Worm (Caenorhabditis elegans) whole organism, early embryonic: ENCODE measurements around the gene lip-1.

Experiments
- ama-1 ChIP-seq: fragments of 150-350 bp; optimal IDR thresholded peaks from 2 replicates; lab custom pipeline; 2014
- ceh-13 ChIP-seq: fragments of 200-800 bp; sonication (Bioruptor generic); optimal IDR thresholded peaks from 2 replicates; lab custom pipeline; 2018; ENCODE audit warnings: mild to moderate bottlenecking, missing genetic modification characterization, missing compliant biosample characterization
- ceh-36 ChIP-seq: sonication (generic microtip); optimal IDR thresholded peaks from 2 replicates; lab custom pipeline; 2016; ENCODE audit warnings: missing genetic modification characterization, inconsistent platforms, missing compliant biosample characterization
- ets-7 ChIP-seq: sonication (generic microtip); optimal IDR thresholded peaks from 2 replicates; lab custom pipeline; 2016; ENCODE audit warnings: missing genotype, missing genetic modification characterization, missing compliant biosample characterization
- flt-1 ChIP-seq: fragments of 200-800 bp; sonication (Bioruptor generic); IDR thresholded peaks from 2 replicates; pipeline ENCODE4 v1.3.6; 2022; ENCODE audit warnings: missing genetic modification characterization, missing compliant biosample characterization
- hmbx-1 ChIP-seq: sonication (generic microtip); optimal IDR thresholded peaks from 2 replicates; lab custom pipeline; 2016; ENCODE audit warnings: mild to moderate bottlenecking, missing genetic modification characterization, missing compliant biosample characterization
- scrt-1 ChIP-seq: fragments of 200-800 bp; sonication (Bioruptor generic); IDR thresholded peaks from 2 replicates; pipeline ENCODE4 v1.3.6; 2022; ENCODE audit warnings: missing genetic modification characterization, missing compliant biosample characterization
- sea-1 ChIP-seq: fragments of 200-800 bp; sonication (Bioruptor generic); conservative IDR thresholded peaks from 2 replicates; pipeline ENCODE4 v1.3.6; 2022; ENCODE audit warnings: missing genetic modification characterization, missing compliant biosample characterization
- tbx-37 ChIP-seq: fragments of 200-800 bp; sonication (Bioruptor generic); conservative IDR thresholded peaks from 2 replicates; pipeline ENCODE4 v1.3.6; 2022; ENCODE audit warnings: missing genetic modification reagents, missing genetic modification characterization, missing compliant biosample characterization
- tra-4 ChIP-seq: sonication (generic microtip); optimal IDR thresholded peaks from 2 replicates; lab custom pipeline; 2017; ENCODE audit warnings: missing genetic modification characterization, missing compliant biosample characterization

- TF ChIP-seq flt-1 (GFP tag; lab: Robert Waterston, UW) = no peak
- TF ChIP-seq ets-7 (tag; lab: Kevin White, UChicago) = no peak
- no peak for TF ChIP-seq ceh-36 (tag; lab: Kevin White, UChicago)
- TF ChIP-seq tbx-37 (GFP tag; lab: Robert Waterston, UW) = no peak
- TF ChIP-seq ceh-13 = no peak
- TF ChIP-seq ama-1 (lab: Kevin White, UChicago) = no peak
- no peak for TF ChIP-seq sea-1 (GFP tag; lab: Robert Waterston, UW)
- no peak for TF ChIP-seq scrt-1 (GFP tag; lab: Robert Waterston, UW)
- TF ChIP-seq tra-4 (tag; lab: Kevin White, UChicago) = no peak
- no peak for TF ChIP-seq hmbx-1 (tag; lab: Kevin White, UChicago)
Observed at ce11 chrIV:6824622-6825021, 18.1 kb upstream of the lip-1 start, which contains the start of gene H20E11.3.
